Worm (Caenorhabditis elegans) whole organism, L4 larva: ENCODE data around the gene hot-1.

ENCODE experiments used
- F49E8.2 ChIP-seq: sonication (generic microtip); optimal IDR thresholded peaks from 2 replicates; lab custom pipeline; 2016; ENCODE audit warnings: missing compliant biosample characterization, mild to moderate bottlenecking, missing genetic modification characterization, borderline replicate concordance
- attf-4 ChIP-seq: sonication (generic microtip); optimal IDR thresholded peaks from 3 replicates; lab custom pipeline; 2017; ENCODE audit warnings: missing biosample characterization, missing genetic modification characterization
- daf-12 ChIP-seq: fragments of 150-350 bp; optimal IDR thresholded peaks from 2 replicates; lab custom pipeline; 2014; ENCODE audit warnings: missing biosample characterization, missing genetic modification reagents, missing genetic modification characterization
- lir-3 ChIP-seq: sonication (generic microtip); optimal IDR thresholded peaks from 2 replicates; lab custom pipeline; 2016; ENCODE audit warnings: mild to moderate bottlenecking, missing genetic modification characterization, missing compliant biosample characterization
- lsy-2 ChIP-seq, 2 experiments: fragments of 150-350 bp in 1 of 2; sonication (generic microtip) in 1 of 2; optimal IDR thresholded peaks; 2 replicates each; lab custom pipeline; 2014 to 2017; ENCODE audit warnings: missing biosample characterization in 2 of 2, missing genetic modification characterization in 2 of 2
- nhr-77 ChIP-seq: fragments of 150-350 bp; optimal IDR thresholded peaks from 2 replicates; lab custom pipeline; 2014; ENCODE audit warnings: missing biosample characterization, missing genetic modification characterization
- skn-1 ChIP-seq: fragments of 150-350 bp; optimal IDR thresholded peaks from 2 replicates; lab custom pipeline; 2014; ENCODE audit warnings: missing biosample characterization, missing genetic modification characterization
- tra-1 ChIP-seq: fragments of 200-800 bp; sonication (Bioruptor generic); IDR thresholded peaks from 2 replicates; pipeline ENCODE4 v1.3.6; 2022; ENCODE audit warnings: missing genetic modification reagents, missing genetic modification characterization, missing compliant biosample characterization
- ztf-11 ChIP-seq: fragments of 150-350 bp; optimal IDR thresholded peaks from 2 replicates; lab custom pipeline; 2014; ENCODE audit warnings: missing biosample characterization, missing genetic modification characterization

DNA sequence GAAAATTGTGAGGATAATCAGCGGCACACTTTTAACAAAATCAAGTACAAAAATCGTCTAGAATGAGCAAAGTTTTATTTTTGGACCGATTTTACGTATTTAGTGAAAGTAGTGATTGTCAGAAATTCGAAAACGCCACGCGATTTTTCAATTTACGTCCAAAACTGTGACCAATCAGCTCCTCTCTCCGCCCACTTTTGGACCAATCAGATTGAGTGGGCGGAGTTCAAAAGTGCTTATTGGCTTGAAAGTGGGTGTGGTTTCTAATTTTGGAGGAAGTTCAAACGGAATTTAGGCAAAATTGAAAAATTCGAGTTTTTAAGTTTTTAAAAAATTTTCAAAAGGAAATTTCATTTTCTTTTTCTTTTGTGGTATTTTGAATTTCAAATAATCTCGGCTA, 6.5 kb upstream of the hot-1 start:
- TF ChIP-seq ztf-11 (tag; lab: Kevin White, UChicago) = no peak
- TF ChIP-seq tra-1 (GFP tag; lab: Robert Waterston, UW) = no peak
- TF ChIP-seq daf-12 (tag; lab: Kevin White, UChicago) = no peak
- TF ChIP-seq lsy-2 (tag; optimal IDR thresholded peaks at IDR 0.05; lab: Kevin White, UChicago) = no peak
- TF ChIP-seq lir-3 (tag; lab: Kevin White, UChicago) = no peak
- TF ChIP-seq skn-1 = no peak
- TF ChIP-seq attf-4 (tag; lab: Kevin White, UChicago) = no peak
- no peak for TF ChIP-seq nhr-77 (tag; lab: Kevin White, UChicago)
- TF ChIP-seq F49E8.2 (tag; lab: Kevin White, UChicago) = no peak
